Fruit fly (Drosophila melanogaster) whole organism, embryonic: ENCODE data around the gene Muc14A.
A peak's percentile ranks its signal among the peaks of the same experiment; 100 is the strongest.

Experiments
- Bgb ChIP-seq: fragments of 200-800 bp; sonication (Bioruptor generic); IDR thresholded peaks from 2 replicates; pipeline ENCODE4 v1.3.6; 2022; ENCODE audit warnings: missing biosample characterization, missing genetic modification characterization; ENCODE audit not compliant: partially characterized antibody
- CG10267 ChIP-seq: fragments of 200-800 bp; sonication (Bioruptor generic); optimal IDR thresholded peaks from 2 replicates; lab custom pipeline; 2018; ENCODE audit warnings: missing biosample characterization, mild to moderate bottlenecking, missing genetic modification characterization, moderate library complexity
- CG10565 ChIP-seq: fragments of 200-800 bp; sonication (Bioruptor generic); optimal IDR thresholded peaks from 3 replicates; lab custom pipeline; 2016; ENCODE audit warnings: missing biosample characterization, mild to moderate bottlenecking, missing genetic modification characterization
- CG10979 ChIP-seq: fragments of 200-800 bp; sonication (Bioruptor generic); optimal IDR thresholded peaks from 2 replicates; lab custom pipeline; 2018; ENCODE audit warnings: missing biosample characterization, mild to moderate bottlenecking, missing genetic modification characterization, moderate library complexity
- CG11696 ChIP-seq: fragments of 200-800 bp; sonication (Bioruptor generic); IDR thresholded peaks from 2 replicates; pipeline ENCODE4 v1.3.6; 2022; ENCODE audit warnings: missing biosample characterization, missing genetic modification characterization
- CG12104 ChIP-seq: fragments of 200-800 bp; sonication (Bioruptor generic); optimal IDR thresholded peaks from 3 replicates; lab custom pipeline; 2016; ENCODE audit warnings: missing biosample characterization, missing genetic modification characterization
- CG12391 ChIP-seq: fragments of 200-800 bp; sonication (Bioruptor generic); optimal IDR thresholded peaks from 3 replicates; lab custom pipeline; 2018; ENCODE audit warnings: missing biosample characterization, mild to moderate bottlenecking, missing genetic modification characterization, moderate library complexity
- CG13624 ChIP-seq: fragments of 200-800 bp; sonication (Bioruptor generic); optimal IDR thresholded peaks from 2 replicates; lab custom pipeline; 2016; ENCODE audit warnings: missing biosample characterization, missing genetic modification characterization
- CG14860 ChIP-seq: fragments of 200-800 bp; sonication (Bioruptor generic); IDR thresholded peaks from 3 replicates; pipeline ENCODE4 v1.3.6; 2022; ENCODE audit warnings: missing biosample characterization, missing genetic modification characterization; ENCODE audit not compliant: partially characterized antibody
- CG1529 ChIP-seq: fragments of 200-800 bp; sonication (Bioruptor generic); optimal IDR thresholded peaks from 3 replicates; lab custom pipeline; 2018; ENCODE audit warnings: missing biosample characterization, missing genetic modification characterization
- CG15514 ChIP-seq: fragments of 200-800 bp; sonication (Bioruptor generic); optimal IDR thresholded peaks from 3 replicates; lab custom pipeline; 2017; ENCODE audit warnings: missing biosample characterization, missing genetic modification characterization, mild to moderate bottlenecking, moderate library complexity, missing genetic modification reagents
- CG17612 ChIP-seq: fragments of 200-800 bp; sonication (Bioruptor generic); IDR thresholded peaks from 2 replicates; pipeline ENCODE4 v1.3.6; 2022; ENCODE audit warnings: missing biosample characterization, missing genetic modification characterization
- CG18764 ChIP-seq: fragments of 200-800 bp; sonication (Bioruptor generic); optimal IDR thresholded peaks from 3 replicates; lab custom pipeline; 2016; ENCODE audit warnings: missing biosample characterization, missing genetic modification characterization
- CG2678 ChIP-seq: fragments of 200-800 bp; sonication (Bioruptor generic); optimal IDR thresholded peaks from 3 replicates; lab custom pipeline; 2019; ENCODE audit warnings: missing biosample characterization, mild to moderate bottlenecking, missing genetic modification characterization, moderate library complexity
- CG30431 ChIP-seq: fragments of 200-800 bp; sonication (Bioruptor generic); optimal IDR thresholded peaks from 2 replicates; lab custom pipeline; 2017; ENCODE audit warnings: missing biosample characterization, missing genetic modification characterization
- CG31224 ChIP-seq: fragments of 200-800 bp; sonication (Bioruptor generic); IDR thresholded peaks from 2 replicates; pipeline ENCODE4 v1.3.6; 2022; ENCODE audit warnings: missing biosample characterization, missing genetic modification characterization
- CG32767 ChIP-seq: fragments of 200-800 bp; sonication (Bioruptor generic); IDR thresholded peaks from 2 replicates; pipeline ENCODE4 v1.3.6; 2022; ENCODE audit warnings: missing biosample characterization, missing genetic modification characterization
- CG3838 ChIP-seq: fragments of 200-800 bp; sonication (Bioruptor generic); optimal IDR thresholded peaks from 3 replicates; lab custom pipeline; 2016; ENCODE audit warnings: missing biosample characterization, missing genetic modification characterization
- CG4282 ChIP-seq: fragments of 200-800 bp; sonication (Bioruptor generic); optimal IDR thresholded peaks from 2 replicates; lab custom pipeline; 2016; ENCODE audit warnings: missing biosample characterization, missing genetic modification characterization
- CG4328 ChIP-seq: fragments of 200-800 bp; sonication (Bioruptor generic); optimal IDR thresholded peaks from 3 replicates; lab custom pipeline; 2017; ENCODE audit warnings: missing biosample characterization, missing genetic modification reagents, missing genetic modification characterization
- CG4424 ChIP-seq: fragments of 200-800 bp; sonication (Bioruptor generic); optimal IDR thresholded peaks from 3 replicates; lab custom pipeline; 2016; ENCODE audit warnings: missing biosample characterization, missing genetic modification characterization
- CG8924 ChIP-seq: fragments of 200-800 bp; optimal IDR thresholded peaks from 3 replicates; lab custom pipeline; 2019; ENCODE audit warnings: missing biosample characterization, mild to moderate bottlenecking, missing genetic modification characterization, moderate library complexity
- CG9876 ChIP-seq: fragments of 200-800 bp; sonication (Bioruptor generic); optimal IDR thresholded peaks from 2 replicates; lab custom pipeline; 2016; ENCODE audit warnings: missing biosample characterization, missing genetic modification characterization
- Chrac-16 ChIP-seq: fragments of 200-800 bp; sonication (Bioruptor generic); optimal IDR thresholded peaks from 3 replicates; lab custom pipeline; 2016; ENCODE audit warnings: missing biosample characterization, missing genetic modification characterization
- ERR ChIP-seq: fragments of 200-800 bp; sonication (Bioruptor generic); optimal IDR thresholded peaks from 2 replicates; lab custom pipeline; 2016; ENCODE audit warnings: missing biosample characterization, missing genetic modification characterization
- Hr78 ChIP-seq, 2 experiments: fragments of 200-800 bp in 1 of 2; fragments of >200 bp in 1 of 2; sonication (Bioruptor generic) in 1 of 2; optimal IDR thresholded peaks; 2 replicates each; lab custom pipeline; 2017 to 2019; ENCODE audit warnings: missing biosample characterization in 2 of 2, missing genetic modification characterization in 2 of 2, mild to moderate bottlenecking in 1 of 2, moderate library complexity in 1 of 2
- NC2α ChIP-seq: fragments of 200-800 bp; sonication (Bioruptor generic); optimal IDR thresholded peaks from 2 replicates; lab custom pipeline; 2016; ENCODE audit warnings: missing biosample characterization, missing genetic modification characterization
- Nf-YC ChIP-seq: fragments of 200-800 bp; optimal IDR thresholded peaks from 3 replicates; lab custom pipeline; 2019; ENCODE audit warnings: missing biosample characterization, mild to moderate bottlenecking, missing genetic modification characterization, moderate library complexity
- NfI ChIP-seq: fragments of 200-800 bp; sonication (Bioruptor generic); optimal IDR thresholded peaks from 3 replicates; lab custom pipeline; 2018; ENCODE audit warnings: missing biosample characterization, mild to moderate bottlenecking, missing genetic modification characterization, moderate library complexity
- Side ChIP-seq: fragments of 200-800 bp; sonication (Bioruptor generic); optimal IDR thresholded peaks from 2 replicates; lab custom pipeline; 2016; ENCODE audit warnings: missing biosample characterization, missing genetic modification characterization
- Xbp1 ChIP-seq: fragments of 200-800 bp; sonication (Bioruptor generic); optimal IDR thresholded peaks from 3 replicates; lab custom pipeline; 2016; ENCODE audit warnings: missing biosample characterization, mild to moderate bottlenecking, missing genetic modification characterization
- btn ChIP-seq: fragments of 200-800 bp; sonication (Bioruptor generic); optimal IDR thresholded peaks from 2 replicates; lab custom pipeline; 2016; ENCODE audit warnings: missing biosample characterization, missing genetic modification characterization
- caup ChIP-seq: fragments of 200-800 bp; sonication (Bioruptor generic); optimal IDR thresholded peaks from 3 replicates; lab custom pipeline; 2017; ENCODE audit warnings: missing biosample characterization, mild to moderate bottlenecking, missing genetic modification characterization, moderate library complexity; ENCODE audit not compliant: severe bottlenecking
- chinmo ChIP-seq: fragments of 200-800 bp; sonication (Bioruptor generic); IDR thresholded peaks from 4 replicates; pipeline ENCODE4 v1.3.6; 2022; ENCODE audit warnings: missing biosample characterization, missing genetic modification characterization; ENCODE audit not compliant: partially characterized antibody
- ci ChIP-seq: fragments of 200-800 bp; sonication (Bioruptor generic); IDR thresholded peaks from 3 replicates; pipeline ENCODE4 v1.3.6; 2022; ENCODE audit warnings: missing biosample characterization, missing genetic modification characterization
- danr ChIP-seq: fragments of 200-800 bp; sonication (Bioruptor generic); IDR thresholded peaks from 2 replicates; pipeline ENCODE4 v1.3.6; 2022; ENCODE audit warnings: missing biosample characterization, missing genetic modification characterization
- dpn ChIP-seq, 2 experiments: fragments of 200-800 bp; sonication (Bioruptor generic); optimal IDR thresholded peaks; 3 replicates each; lab custom pipeline; 2016; ENCODE audit warnings: missing biosample characterization in 2 of 2, missing genetic modification characterization in 2 of 2
- emc ChIP-seq: fragments of 200-800 bp; sonication (Bioruptor generic); optimal IDR thresholded peaks from 2 replicates; lab custom pipeline; 2016; ENCODE audit warnings: missing biosample characterization, missing genetic modification characterization
- esg ChIP-seq: fragments of 200-800 bp; sonication (Bioruptor generic); conservative IDR thresholded peaks from 2 replicates; pipeline ENCODE4 v1.3.6; 2022; ENCODE audit warnings: missing biosample characterization, missing genetic modification characterization
- gce ChIP-seq: fragments of 200-800 bp; sonication (Bioruptor generic); IDR thresholded peaks from 3 replicates; pipeline ENCODE4 v1.3.6; 2022; ENCODE audit warnings: missing biosample characterization, missing genetic modification characterization
- nau ChIP-seq: fragments of 200-800 bp; sonication (Bioruptor generic); optimal IDR thresholded peaks from 3 replicates; lab custom pipeline; 2017; ENCODE audit warnings: missing biosample characterization, mild to moderate bottlenecking, missing genetic modification characterization, missing genetic modification reagents
- odd ChIP-seq: fragments of 200-800 bp; sonication (Bioruptor generic); optimal IDR thresholded peaks from 2 replicates; lab custom pipeline; 2017; ENCODE audit warnings: missing biosample characterization, mild to moderate bottlenecking, missing genetic modification characterization
- pita ChIP-seq: fragments of 200-800 bp; sonication (Bioruptor generic); optimal IDR thresholded peaks from 2 replicates; lab custom pipeline; 2017; ENCODE audit warnings: missing biosample characterization, mild to moderate bottlenecking, missing genetic modification characterization
- pros ChIP-seq: fragments of 200-800 bp; sonication (Bioruptor generic); optimal IDR thresholded peaks from 3 replicates; lab custom pipeline; 2019; ENCODE audit warnings: missing biosample characterization, mild to moderate bottlenecking, missing genetic modification characterization, moderate library complexity
- repo ChIP-seq: fragments of 200-800 bp; sonication (Bioruptor generic); optimal IDR thresholded peaks from 2 replicates; lab custom pipeline; 2016; ENCODE audit warnings: missing biosample characterization, missing genetic modification characterization
- run ChIP-seq: fragments of 200-800 bp; sonication (Bioruptor generic); optimal IDR thresholded peaks from 3 replicates; lab custom pipeline; 2018; ENCODE audit warnings: missing biosample characterization, mild to moderate bottlenecking, missing genetic modification characterization
- sens-2 ChIP-seq: fragments of 200-800 bp; sonication (Bioruptor generic); IDR thresholded peaks from 2 replicates; pipeline ENCODE4 v1.3.6; 2022; ENCODE audit warnings: missing biosample characterization, missing genetic modification characterization
- tna ChIP-seq: fragments of 200-800 bp; sonication (Bioruptor generic); IDR thresholded peaks from 2 replicates; pipeline ENCODE4 v1.3.6; 2022; ENCODE audit warnings: missing biosample characterization, missing genetic modification characterization; ENCODE audit not compliant: partially characterized antibody

Muc14A gene

DNA sequence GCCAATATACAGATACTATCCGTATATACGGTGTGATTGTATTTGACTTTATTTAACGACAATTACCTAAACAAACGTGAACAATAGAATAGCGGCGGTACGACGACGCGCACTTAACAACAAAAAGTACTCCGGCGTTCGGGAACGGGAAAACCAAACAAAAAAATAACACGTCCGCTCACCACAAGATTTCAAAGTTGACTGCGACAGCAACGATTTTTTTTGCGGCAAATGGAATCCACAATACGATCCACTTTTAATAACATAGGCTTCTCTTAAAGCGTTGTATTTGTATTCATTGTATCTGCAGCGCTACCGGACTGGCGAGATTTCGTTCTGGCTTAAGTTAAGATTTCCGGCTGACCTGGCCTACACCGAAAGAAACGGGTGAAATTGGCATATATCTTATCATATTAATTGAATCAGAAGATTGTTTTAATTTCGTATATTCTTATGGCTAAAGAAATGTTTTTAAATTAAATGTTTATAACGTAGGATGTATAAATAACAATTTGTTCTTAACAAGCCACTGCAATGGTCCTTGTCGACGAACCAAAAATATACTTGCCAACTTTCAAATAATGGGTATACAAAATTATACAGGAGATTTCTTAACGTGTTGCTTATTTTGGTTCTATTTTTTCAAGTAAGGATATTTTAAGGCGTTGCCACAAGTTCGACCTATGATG is 96.0 kb downstream of the Muc14A start, which contains the start of the genes CG42353 and CG42354 (continued):
- TF ChIP-seq CG4282 (peak; percentile 69), nau (GFP tag; lab: Kevin White, UChicago) (peak; percentile 89), esg (GFP tag; lab: Robert Waterston, UW) (peak; percentile 94), CG4424 (GFP tag; lab: Kevin White, UChicago) (peak; percentile 96), tna (GFP tag; lab: Robert Waterston, UW) (peak; percentile 23; the same call in 1 of the 2 replicates), emc (peak; percentile 80), Hr78 (GFP tag; optimal IDR thresholded peaks at IDR 0.05; lab: Kevin White, UChicago) (peak in 1 of 2 experiments; percentile 98), Nf-YC (peak; percentile 86), pros (GFP tag; lab: Kevin White, UChicago) (peak; percentile 83), CG30431 (GFP tag; lab: Kevin White, UChicago) (peak; percentile 98), repo (peak; percentile 86), CG14860 (no peak), Side (GFP tag; lab: Kevin White, UChicago) (peak; percentile 51), Xbp1 (GFP tag; lab: Kevin White, UChicago) (peak; percentile 97), gce (peak; percentile 92), CG10979 (tag; lab: Kevin White, UChicago) (peak; percentile 98), btn (GFP tag; lab: Kevin White, UChicago) (peak; percentile 79), CG9876 (GFP tag; lab: Kevin White, UChicago) (peak; percentile 89), sens-2 (peak; percentile 89), odd (GFP tag; lab: Kevin White, UChicago) (peak; percentile 94), pita (GFP tag; lab: Kevin White, UChicago) (no peak), CG3838 (peak; percentile 89), run (tag; lab: Kevin White, UChicago) (peak; percentile 86), NC2α (GFP tag; lab: Kevin White, UChicago) (peak; percentile 88), ci (GFP tag; lab: Robert Waterston, UW) (peak; percentile 93), CG12104 (GFP tag; lab: Kevin White, UChicago) (peak; percentile 96), CG17612 (GFP tag; lab: Robert Waterston, UW) (peak; percentile 77), CG8924 (tag; lab: Kevin White, UChicago) (peak; percentile 97), CG31224 (GFP tag; lab: Robert Waterston, UW) (peak; percentile 92), CG11696 (GFP tag; lab: Robert Waterston, UW) (peak; percentile 83), CG1529 (peak; percentile 94), CG10267 (tag; lab: Kevin White, UChicago) (peak; percentile 94), chinmo (GFP tag; lab: Robert Waterston, UW) (peak; percentile 81; the same call in 2 of the 4 replicates), dpn (GFP tag; optimal IDR thresholded peaks at IDR 0.05; lab: Kevin White, UChicago) (peak; percentile 84 to 95), Chrac-16 (GFP tag; lab: Kevin White, UChicago) (peak; percentile 96), danr (GFP tag; lab: Robert Waterston, UW) (peak; percentile 92), caup (GFP tag; lab: Kevin White, UChicago) (peak; percentile 95), NfI (GFP tag; lab: Kevin White, UChicago) (peak; percentile 97), CG15514 (GFP tag; lab: Kevin White, UChicago) (peak; percentile 86), CG32767 (GFP tag; lab: Robert Waterston, UW) (peak; percentile 95), CG18764 (GFP tag; lab: Kevin White, UChicago) (peak; percentile 94), ERR (GFP tag; lab: Kevin White, UChicago) (no peak), CG12391 (tag; lab: Kevin White, UChicago) (peak; percentile 98), CG4328 (GFP tag; lab: Kevin White, UChicago) (peak; percentile 93), CG13624 (peak; percentile 89), Bgb (GFP tag; lab: Robert Waterston, UW) (peak; percentile 63; the same call in 1 of the 2 replicates), CG10565 (GFP tag; lab: Kevin White, UChicago) (peak; percentile 71), CG2678 (peak; percentile 97)
